Worm (Caenorhabditis elegans): ENCODE results near the gene Y50E8A.22.
A peak's percentile ranks its signal among the peaks of the same experiment; 100 is the strongest.

The Y50E8A.22 gene

DNA sequence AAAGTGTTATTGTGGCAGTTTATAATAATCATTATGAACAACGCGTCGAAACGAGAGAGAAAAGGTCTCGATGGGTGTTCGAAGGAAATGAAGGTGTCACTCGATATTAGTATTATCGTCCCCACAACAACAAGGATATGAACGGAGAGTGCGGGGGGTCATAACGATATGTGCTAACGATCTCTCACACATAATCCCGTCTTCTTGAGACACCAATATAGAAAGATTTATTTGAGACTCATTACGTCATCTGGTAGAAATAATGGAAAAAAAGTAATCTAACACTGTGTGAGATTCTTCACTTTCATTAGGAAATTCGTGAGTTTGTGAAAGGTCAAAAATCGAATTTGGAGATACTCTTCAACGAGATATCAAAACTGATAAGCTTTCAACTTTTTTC is 42.8 kb upstream of the Y50E8A.22 start:
- TF ChIP-seq egl-27 (tag; optimal IDR thresholded peaks at IDR 0.05), result no peak
- no peak for TF ChIP-seq ceh-9 (tag; optimal IDR thresholded peaks at IDR 0.05)
- TF ChIP-seq nhr-23 (tag; optimal IDR thresholded peaks at IDR 0.05), result no peak
- TF ChIP-seq tbx-2 (tag; optimal IDR thresholded peaks at IDR 0.05), result no peak

DNA sequence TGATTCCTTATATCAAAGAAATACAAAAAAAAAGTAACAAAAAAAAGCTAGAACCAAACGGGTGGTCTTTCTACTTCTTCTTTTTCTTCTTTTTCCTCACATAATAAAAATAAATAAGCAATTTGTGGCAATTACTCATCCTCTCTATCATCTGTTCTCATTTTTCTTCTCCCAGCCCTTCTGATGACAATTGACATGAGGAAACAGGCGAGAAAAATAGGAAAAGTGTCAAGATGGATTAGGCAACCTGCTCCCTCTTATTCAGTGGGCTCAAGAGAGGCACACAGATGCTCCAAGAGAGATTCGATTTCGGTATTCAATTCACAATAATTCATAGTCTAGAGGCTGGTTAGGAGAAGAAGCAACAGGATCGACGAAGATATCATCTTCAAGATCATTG is 41.9 kb upstream of the Y50E8A.22 start:
- TF ChIP-seq lin-39 (tag; optimal IDR thresholded peaks at IDR 0.05) (no peak), ceh-28 (tag; optimal IDR thresholded peaks at IDR 0.05) (no peak), elt-2 (tag; optimal IDR thresholded peaks at IDR 0.05) (no peak), nhr-77 (tag; optimal IDR thresholded peaks at IDR 0.05) (no peak), nhr-11 (tag; optimal IDR thresholded peaks at IDR 0.05) (no peak), ZK546.5 (tag; optimal IDR thresholded peaks at IDR 0.05) (no peak), fkh-2 (tag; optimal IDR thresholded peaks at IDR 0.05) (no peak), tbx-2 (tag; optimal IDR thresholded peaks at IDR 0.05) (no peak), R02D3.7 (tag; optimal IDR thresholded peaks at IDR 0.05) (no peak), elt-3 (tag; optimal IDR thresholded peaks at IDR 0.05) (no peak), ceh-82 (tag; optimal IDR thresholded peaks at IDR 0.05) (no peak), nhr-25 (tag; optimal IDR thresholded peaks at IDR 0.05) (no peak), fos-1 (tag; optimal IDR thresholded peaks at IDR 0.05) (no peak), ceh-16 (tag; optimal IDR thresholded peaks at IDR 0.05) (no peak), skn-1 (tag; optimal IDR thresholded peaks at IDR 0.05) (no peak), unc-39 (tag; optimal IDR thresholded peaks at IDR 0.05) (no peak), hmg-11 (tag; optimal IDR thresholded peaks at IDR 0.05) (no peak)

DNA sequence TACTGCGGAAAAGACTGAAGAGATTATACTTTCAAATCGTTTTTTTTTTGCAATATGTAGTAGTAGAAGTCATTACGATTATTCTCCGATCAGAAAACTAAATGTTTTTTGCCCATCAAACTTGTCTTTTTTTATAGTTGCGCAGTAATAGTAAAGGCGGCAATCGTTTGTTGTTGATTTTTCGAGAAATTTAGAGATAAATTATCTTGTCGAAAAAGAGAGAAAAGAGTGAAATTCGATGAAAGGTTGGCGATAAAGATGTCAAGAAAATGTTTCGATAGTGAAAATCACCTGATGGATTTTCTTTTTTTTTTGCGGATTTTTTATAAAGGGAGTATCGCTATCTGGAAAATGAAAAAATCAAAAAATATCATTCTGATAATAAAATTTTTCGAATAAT is 39.6 kb upstream of the Y50E8A.22 start:
- TF ChIP-seq nfya-1 (tag; optimal IDR thresholded peaks at IDR 0.05; ENCODE audit: insufficient read depth) (no peak), mdl-1 (tag; optimal IDR thresholded peaks at IDR 0.05) (no peak), nhr-67 (tag; optimal IDR thresholded peaks at IDR 0.05) (no peak), fkh-2 (tag; optimal IDR thresholded peaks at IDR 0.05) (no peak), ztf-11 (tag; optimal IDR thresholded peaks at IDR 0.05) (no peak), pha-4 (tag; optimal IDR thresholded peaks at IDR 0.05) (no peak), ceh-82 (tag; optimal IDR thresholded peaks at IDR 0.05) (no peak)

ce11 chrV:14784787-14785186 is 35.9 kb upstream of the Y50E8A.22 start:
- TF ChIP-seq nhr-43 (tag; optimal IDR thresholded peaks at IDR 0.05; ENCODE audit: poor library complexity, severe bottlenecking) (no peak), nfya-1 (tag; optimal IDR thresholded peaks at IDR 0.05; ENCODE audit: insufficient read depth) (peak; percentile 91)

DNA sequence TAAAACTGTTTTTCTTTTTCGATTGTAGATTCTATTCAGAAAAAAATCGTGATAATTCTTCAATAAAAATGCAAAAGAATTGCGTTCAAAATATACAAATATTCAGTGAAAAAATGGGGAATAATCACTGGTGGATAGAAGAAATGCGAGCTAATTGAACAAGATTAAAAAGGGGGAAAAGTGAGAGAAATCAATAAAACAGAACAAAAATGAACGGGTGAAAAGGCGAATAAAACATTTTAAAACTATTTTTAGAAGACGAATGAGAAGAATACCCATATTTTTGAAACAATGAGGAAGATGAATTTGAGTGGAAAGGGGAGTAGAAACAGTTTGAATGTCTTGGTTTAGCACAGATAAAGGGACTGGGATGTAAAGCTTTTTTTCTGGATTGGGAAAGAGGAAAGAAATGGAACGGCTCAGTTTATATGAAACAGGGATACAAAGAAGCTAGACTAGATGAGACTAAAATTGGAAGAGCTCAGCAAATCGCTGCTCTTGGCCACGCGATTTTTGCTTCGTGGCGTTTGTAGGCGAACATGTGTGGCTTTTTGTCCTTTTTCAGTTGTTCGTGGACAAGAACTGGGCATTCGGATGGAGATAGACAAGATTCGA is 35.4 kb upstream of the Y50E8A.22 start, which contains the start of gene Y50E8A.12:
Gene Y50E8A.12 (minus strand): TSS at position 51 of the 615 bp plus-strand sequence.
- TF ChIP-seq nhr-23 (tag; optimal IDR thresholded peaks at IDR 0.05) (no peak), egl-27 (tag; optimal IDR thresholded peaks at IDR 0.05) (no peak), elt-1 (tag; optimal IDR thresholded peaks at IDR 0.05) (no peak), jun-1 (tag; optimal IDR thresholded peaks at IDR 0.05) (no peak), nhr-12 (tag; optimal IDR thresholded peaks at IDR 0.05) (no peak), ceh-16 (tag; optimal IDR thresholded peaks at IDR 0.05) (no peak), hmg-11 (tag; optimal IDR thresholded peaks at IDR 0.05) (no peak), egl-5 (tag; optimal IDR thresholded peaks at IDR 0.05) (no peak), pqm-1 (tag; optimal IDR thresholded peaks at IDR 0.05) (no peak), ceh-9 (tag; optimal IDR thresholded peaks at IDR 0.05) (no peak), nhr-25 (tag; optimal IDR thresholded peaks at IDR 0.05) (no peak), tbx-2 (tag; optimal IDR thresholded peaks at IDR 0.05) (no peak), mml-1 (tag; optimal IDR thresholded peaks at IDR 0.05) (no peak), elt-2 (tag; optimal IDR thresholded peaks at IDR 0.05) (no peak), unc-39 (tag; optimal IDR thresholded peaks at IDR 0.05) (no peak), elt-3 (tag; optimal IDR thresholded peaks at IDR 0.05) (no peak), eor-1 (tag; optimal IDR thresholded peaks at IDR 0.05) (no peak), lin-39 (tag; optimal IDR thresholded peaks at IDR 0.05) (no peak)
